Fruit fly (Drosophila melanogaster): ENCODE results near the gene ogre.

The ogre gene

DNA sequence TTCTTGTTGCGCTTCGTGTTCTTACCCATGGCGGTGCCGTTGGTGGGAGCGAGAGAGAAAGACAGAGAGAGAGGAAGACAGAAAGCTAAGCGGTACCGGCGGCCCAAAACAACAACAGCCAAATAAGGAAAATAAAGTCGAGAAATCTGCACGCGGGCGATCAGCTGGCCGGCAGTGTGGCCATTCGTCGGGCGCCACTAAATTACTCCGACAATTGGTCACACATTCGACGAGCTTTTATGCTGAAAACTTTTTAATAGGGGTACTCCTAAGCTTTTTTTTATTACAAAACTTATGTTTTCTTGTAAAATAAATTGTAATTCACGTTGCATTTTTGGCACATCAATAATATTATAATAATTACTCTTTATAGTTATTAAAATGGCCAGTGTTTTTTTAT, 22.6 kb downstream of the ogre start, which contains the start of gene Setd3 (continued):
- no peak for TF ChIP-seq grn (GFP tag; optimal IDR thresholded peaks at IDR 0.05)
- TF ChIP-seq gem (tag; optimal IDR thresholded peaks at IDR 0.05) = no peak
- TF ChIP-seq dysf (GFP tag; IDR thresholded peaks at IDR 0.05) = no peak
- no peak for TF ChIP-seq CG1602 (GFP tag; optimal IDR thresholded peaks at IDR 0.05)
- TF ChIP-seq Asciz (GFP tag; optimal IDR thresholded peaks at IDR 0.05) = no peak
- no peak for TF ChIP-seq z (GFP tag; IDR thresholded peaks at IDR 0.05)
- TF ChIP-seq row (GFP tag; IDR thresholded peaks at IDR 0.05) = peak; percentile 56; the same call in 2 of the 3 replicates
- TF ChIP-seq corto (GFP tag; optimal IDR thresholded peaks at IDR 0.05) = no peak
- no peak for TF ChIP-seq CG30431 (GFP tag; optimal IDR thresholded peaks at IDR 0.05)
- peak; percentile 18 for TF ChIP-seq Sox102F (GFP tag; optimal IDR thresholded peaks at IDR 0.05)
- no peak for TF ChIP-seq CG18011 (GFP tag; optimal IDR thresholded peaks at IDR 0.05)
- TF ChIP-seq CG9932 (GFP tag; IDR thresholded peaks at IDR 0.05) = no peak
- TF ChIP-seq Fer2 (tag; optimal IDR thresholded peaks at IDR 0.05) = no peak
- TF ChIP-seq nerfin-1 (tag; optimal IDR thresholded peaks at IDR 0.05) = no peak
- TF ChIP-seq Myb (GFP tag; optimal IDR thresholded peaks at IDR 0.05) = no peak
- peak; percentile 65 for TF ChIP-seq pzg (GFP tag; optimal IDR thresholded peaks at IDR 0.05)
- no peak for TF ChIP-seq sug (tag; optimal IDR thresholded peaks at IDR 0.05)
- TF ChIP-seq B-H1 (GFP tag; IDR thresholded peaks at IDR 0.05) = no peak
- no peak for TF ChIP-seq tgo (GFP tag; IDR thresholded peaks at IDR 0.05)
- peak; percentile 20 for TF ChIP-seq MESR4 (GFP tag; optimal IDR thresholded peaks at IDR 0.05)
- TF ChIP-seq CG12391 (tag; optimal IDR thresholded peaks at IDR 0.05) = peak; percentile 21
- TF ChIP-seq CG4404 (GFP tag; IDR thresholded peaks at IDR 0.05) = no peak
- TF ChIP-seq ab (GFP tag; optimal IDR thresholded peaks at IDR 0.05) = no peak
- no peak for TF ChIP-seq Adf1 (GFP tag; IDR thresholded peaks at IDR 0.05)
- peak; percentile 45; the same call in 1 of the 2 replicates for TF ChIP-seq CG32532 (GFP tag; IDR thresholded peaks at IDR 0.05)
- no peak for TF ChIP-seq Spps (tag; optimal IDR thresholded peaks at IDR 0.05)
- TF ChIP-seq wor (GFP tag; IDR thresholded peaks at IDR 0.05) = no peak
- TF ChIP-seq cad (GFP tag; optimal IDR thresholded peaks at IDR 0.05) = no peak
- no peak for TF ChIP-seq CG32767 (GFP tag; IDR thresholded peaks at IDR 0.05)
- peak; percentile 19 for TF ChIP-seq unpg (GFP tag; optimal IDR thresholded peaks at IDR 0.05)
- no peak for TF ChIP-seq eve (GFP tag; optimal IDR thresholded peaks at IDR 0.05)
- TF ChIP-seq CG12071 (GFP tag; optimal IDR thresholded peaks at IDR 0.05) = no peak
- TF ChIP-seq bcd (GFP tag; optimal IDR thresholded peaks at IDR 0.05) = no peak
- TF ChIP-seq kah (GFP tag; optimal IDR thresholded peaks at IDR 0.05) = no peak
- no peak for TF ChIP-seq Fer1 (GFP tag; optimal IDR thresholded peaks at IDR 0.05)
- peak; percentile 18 for TF ChIP-seq stwl (tag; optimal IDR thresholded peaks at IDR 0.05)
- peak; percentile 20; the same call in 1 of the 2 replicates for TF ChIP-seq CG13287 (GFP tag; IDR thresholded peaks at IDR 0.05; ENCODE audit: partially characterized antibody)
- peak; percentile 34 for TF ChIP-seq CG15514 (GFP tag; optimal IDR thresholded peaks at IDR 0.05)
- TF ChIP-seq fd3F (GFP tag; optimal IDR thresholded peaks at IDR 0.05) = no peak
- TF ChIP-seq slbo (GFP tag; IDR thresholded peaks at IDR 0.05) = peak; percentile 43; the same call in 1 of the 2 replicates
- TF ChIP-seq E2f2 (GFP tag; IDR thresholded peaks at IDR 0.05) = peak; percentile 55
- TF ChIP-seq grau (tag; optimal IDR thresholded peaks at IDR 0.05) = peak; percentile 35
- TF ChIP-seq crol (GFP tag; IDR thresholded peaks at IDR 0.05) = no peak
- TF ChIP-seq CG11560 (tag; IDR thresholded peaks at IDR 0.05) = no peak
- no peak for TF ChIP-seq CG31365 (tag; optimal IDR thresholded peaks at IDR 0.05)
- no peak for TF ChIP-seq CHES-1-like (GFP tag; optimal IDR thresholded peaks at IDR 0.05)
- no peak for TF ChIP-seq mld (GFP tag; IDR thresholded peaks at IDR 0.05; ENCODE audit: partially characterized antibody)
- TF ChIP-seq CG9727 (GFP tag; optimal IDR thresholded peaks at IDR 0.05) = no peak
- TF ChIP-seq MBD-R2 (GFP tag; IDR thresholded peaks at IDR 0.05) = peak; percentile 88
- no peak for TF ChIP-seq CG1233 (GFP tag; optimal IDR thresholded peaks at IDR 0.05)
- TF ChIP-seq unc-4 (GFP tag; IDR thresholded peaks at IDR 0.05; ENCODE audit: partially characterized antibody) = no peak
- no peak for TF ChIP-seq Aef1 (GFP tag; IDR thresholded peaks at IDR 0.05)

Measured in whole organism, embryonic.